Worm (Caenorhabditis elegans) whole organism, L3 larva: Measurements from ENCODE around the gene pot-1.

Experiments used
- ama-1 ChIP-seq: fragments of 150-350 bp; optimal IDR thresholded peaks from 2 replicates; lab custom pipeline; 2018
- ceh-82 ChIP-seq: fragments of 150-350 bp; optimal IDR thresholded peaks from 2 replicates; lab custom pipeline; 2014; ENCODE audit warnings: missing biosample characterization, missing genetic modification characterization
- ceh-9 ChIP-seq: sonication (generic microtip); optimal IDR thresholded peaks from 2 replicates; lab custom pipeline; 2018; ENCODE audit warnings: missing biosample characterization, missing genetic modification characterization
- egl-5 ChIP-seq: fragments of 150-350 bp; optimal IDR thresholded peaks from 2 replicates; lab custom pipeline; 2017; ENCODE audit warnings: missing biosample characterization, missing genetic modification reagents, missing genetic modification characterization, inconsistent platforms
- nhr-11 ChIP-seq: fragments of 150-350 bp; optimal IDR thresholded peaks from 2 replicates; lab custom pipeline; 2014; ENCODE audit warnings: missing biosample characterization, missing genetic modification characterization
- nhr-12 ChIP-seq: fragments of 150-350 bp; optimal IDR thresholded peaks from 2 replicates; lab custom pipeline; 2014; ENCODE audit warnings: missing biosample characterization, missing genetic modification characterization
- nhr-77 ChIP-seq: fragments of 150-350 bp; optimal IDR thresholded peaks from 2 replicates; lab custom pipeline; 2014; ENCODE audit warnings: missing biosample characterization, missing genetic modification characterization
- unc-39 ChIP-seq: sonication (generic microtip); optimal IDR thresholded peaks from 4 replicates; lab custom pipeline; 2017; ENCODE audit warnings: missing biosample characterization, missing genetic modification characterization
- unc-62 ChIP-seq: fragments of 150-350 bp; sonication (generic microtip); optimal IDR thresholded peaks from 4 replicates; lab custom pipeline; 2014; ENCODE audit warnings: missing biosample characterization, missing genetic modification reagents, missing genetic modification characterization

DNA sequence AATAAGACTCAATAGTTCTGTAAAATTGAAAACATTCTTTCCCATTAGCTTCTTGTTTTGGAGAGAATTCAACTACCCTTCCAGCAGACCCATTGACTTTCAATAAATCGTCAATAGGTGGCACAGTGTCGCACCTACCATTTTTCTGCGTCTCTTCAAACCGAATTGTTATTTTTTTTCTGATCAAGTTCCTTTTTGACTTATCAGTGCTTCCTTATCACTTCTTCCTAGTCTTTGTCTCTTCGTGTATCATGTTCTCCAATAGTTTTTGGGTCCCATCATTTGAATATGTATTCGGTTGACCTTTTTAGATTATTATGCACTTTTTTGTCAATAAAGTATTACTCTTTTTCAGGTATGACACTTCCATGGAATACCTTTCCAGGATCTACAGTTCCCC, 25.5 kb downstream of the pot-1 start, which contains the start of gene odd-1:
- no peak for TF ChIP-seq unc-62 (GFP tag; lab: Kevin White, UChicago)
- TF ChIP-seq egl-5 (tag; lab: Kevin White, UChicago) = no peak
- TF ChIP-seq nhr-12 (tag; lab: Kevin White, UChicago) = no peak
- TF ChIP-seq unc-39 = no peak
- TF ChIP-seq nhr-77 = no peak
- TF ChIP-seq ceh-82 = no peak
- TF ChIP-seq nhr-11 = no peak
- TF ChIP-seq ama-1 (lab: Kevin White, UChicago) = no peak
- no peak for TF ChIP-seq ceh-9 (tag; lab: Kevin White, UChicago)
